Worm (Caenorhabditis elegans): ENCODE measurements around the gene T09B9.3.
A peak's percentile ranks its signal among the peaks of the same experiment; 100 is the strongest.

T09B9.3 gene

DNA sequence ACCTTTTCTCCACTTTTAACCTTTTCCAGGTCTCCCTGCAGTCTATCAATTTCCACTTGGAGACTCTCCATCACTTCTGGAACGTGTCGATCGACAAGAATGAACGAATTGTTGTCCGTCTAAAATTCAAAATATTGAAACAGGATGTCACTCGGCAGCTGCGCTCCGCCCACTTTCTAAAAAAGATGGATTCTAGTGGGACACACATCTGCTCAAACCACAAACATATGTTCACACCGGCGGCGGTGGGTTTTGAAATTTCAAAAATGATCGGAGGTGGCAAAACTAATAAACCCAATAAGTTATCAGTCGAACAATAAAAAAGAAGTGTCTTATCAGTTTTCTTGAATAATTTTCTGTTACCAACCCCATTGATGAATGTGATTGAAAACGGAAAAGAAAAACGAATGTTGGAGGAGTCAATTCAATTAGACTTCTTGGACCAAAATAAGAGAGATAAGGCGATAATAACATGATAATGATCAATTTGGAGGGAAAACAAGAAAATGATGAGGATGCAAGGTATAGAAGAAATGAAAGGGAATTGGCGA, 21.3 kb upstream of the T09B9.3 start:
- TF ChIP-seq pqm-1 (tag; optimal IDR thresholded peaks at IDR 0.05) (peak; percentile 48), elt-2 (tag; optimal IDR thresholded peaks at IDR 0.05) (peak; percentile 49), ceh-16 (tag; optimal IDR thresholded peaks at IDR 0.05) (no peak)

DNA sequence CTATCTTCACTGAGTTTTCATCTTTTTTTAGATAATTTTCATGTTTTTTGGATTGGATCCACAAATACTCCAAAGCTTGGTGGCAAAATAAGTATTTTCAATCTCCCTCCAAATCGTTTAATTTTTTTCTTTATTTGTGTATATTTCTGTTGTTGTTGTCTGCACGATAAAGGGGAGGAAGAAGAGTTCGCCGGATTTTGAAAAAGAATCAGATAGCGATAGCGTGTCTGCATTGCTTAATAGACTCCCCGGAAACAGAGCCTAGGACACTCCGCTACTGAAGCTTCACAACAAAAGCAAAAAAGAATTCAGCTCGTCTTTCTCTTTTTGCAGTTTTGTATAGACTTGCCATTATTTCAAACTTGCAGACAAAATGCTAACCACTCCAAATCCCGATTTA, 16.3 kb upstream of the T09B9.3 start, which contains the start of gene T09B9.5:
TSS of gene T09B9.5 (plus strand) at position 301 of the 400 bp plus-strand sequence.
- TF ChIP-seq pha-4 (tag; optimal IDR thresholded peaks at IDR 0.05) (no peak), nhr-67 (tag; optimal IDR thresholded peaks at IDR 0.05) (no peak), ztf-4 (tag; optimal IDR thresholded peaks at IDR 0.05) (no peak), fkh-10 (GFP tag; optimal IDR thresholded peaks at IDR 0.05) (no peak), eor-1 (tag; optimal IDR thresholded peaks at IDR 0.05) (no peak), daf-12 (tag; optimal IDR thresholded peaks at IDR 0.05) (no peak), pqm-1 (tag; optimal IDR thresholded peaks at IDR 0.05) (no peak), nhr-76 (tag; optimal IDR thresholded peaks at IDR 0.05) (no peak), nfya-1 (tag; optimal IDR thresholded peaks at IDR 0.05; ENCODE audit: insufficient read depth) (no peak), jun-1 (tag; optimal IDR thresholded peaks at IDR 0.05) (no peak), ceh-16 (tag; optimal IDR thresholded peaks at IDR 0.05) (no peak), unc-39 (tag; optimal IDR thresholded peaks at IDR 0.05) (no peak)

- TF ChIP-seq elt-2 (tag; optimal IDR thresholded peaks at IDR 0.05) (peak; percentile 66), ceh-82 (tag; optimal IDR thresholded peaks at IDR 0.05) (no peak), lin-39 (tag; optimal IDR thresholded peaks at IDR 0.05) (peak; percentile 17), snpc-4 (tag; optimal IDR thresholded peaks at IDR 0.05) (peak; percentile 15), ama-1 (optimal IDR thresholded peaks at IDR 0.05) (no peak), unc-39 (tag; optimal IDR thresholded peaks at IDR 0.05) (no peak), pha-4 (tag; optimal IDR thresholded peaks at IDR 0.05) (peak; percentile 48), lin-15B (tag; optimal IDR thresholded peaks at IDR 0.05) (peak; percentile 56), mml-1 (tag; optimal IDR thresholded peaks at IDR 0.05) (no peak), nfya-1 (tag; optimal IDR thresholded peaks at IDR 0.05; ENCODE audit: insufficient read depth) (peak; percentile 42), nhr-25 (tag; optimal IDR thresholded peaks at IDR 0.05) (peak; percentile 7), hmg-11 (tag; optimal IDR thresholded peaks at IDR 0.05) (peak; percentile 64)
Measured at ce11 chrX:9774323-9774722, 13.2 kb upstream of the T09B9.3 start, which contains the start of gene T09B9.4. T09B9.4 (minus strand) TSS chrX:9774352.

DNA sequence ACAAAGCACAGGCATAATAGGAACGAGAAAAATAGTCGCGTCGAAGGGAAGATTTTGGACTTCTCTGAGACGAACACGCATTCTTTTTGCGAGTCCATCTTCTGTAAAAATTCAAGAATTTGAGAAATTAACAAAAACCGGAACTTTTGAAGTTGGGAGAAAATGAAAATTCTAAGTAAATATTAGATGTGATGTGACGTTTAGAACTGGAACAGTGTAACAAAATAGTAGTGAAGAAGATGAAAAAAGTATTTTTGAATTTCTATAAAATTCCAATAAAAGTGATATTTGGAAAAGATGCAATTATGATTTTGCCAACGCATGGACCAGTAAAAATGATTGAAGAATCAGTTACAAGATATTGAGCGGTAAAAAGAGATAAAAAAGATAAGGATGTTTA, 3.7 kb upstream of the T09B9.3 start, which contains the start of gene slc-17.9:
TSS of gene slc-17.9 (minus strand) at position 101 of the 400 bp plus-strand sequence.
- TF ChIP-seq nhr-67 (tag; optimal IDR thresholded peaks at IDR 0.05) (no peak), elt-2 (tag; optimal IDR thresholded peaks at IDR 0.05) (no peak), nhr-11 (tag; optimal IDR thresholded peaks at IDR 0.05) (no peak), fkh-2 (tag; optimal IDR thresholded peaks at IDR 0.05) (no peak), elt-3 (tag; optimal IDR thresholded peaks at IDR 0.05) (no peak), skn-1 (tag; optimal IDR thresholded peaks at IDR 0.05) (no peak), tbx-2 (tag; optimal IDR thresholded peaks at IDR 0.05) (no peak), nhr-28 (tag; optimal IDR thresholded peaks at IDR 0.05) (no peak)

DNA sequence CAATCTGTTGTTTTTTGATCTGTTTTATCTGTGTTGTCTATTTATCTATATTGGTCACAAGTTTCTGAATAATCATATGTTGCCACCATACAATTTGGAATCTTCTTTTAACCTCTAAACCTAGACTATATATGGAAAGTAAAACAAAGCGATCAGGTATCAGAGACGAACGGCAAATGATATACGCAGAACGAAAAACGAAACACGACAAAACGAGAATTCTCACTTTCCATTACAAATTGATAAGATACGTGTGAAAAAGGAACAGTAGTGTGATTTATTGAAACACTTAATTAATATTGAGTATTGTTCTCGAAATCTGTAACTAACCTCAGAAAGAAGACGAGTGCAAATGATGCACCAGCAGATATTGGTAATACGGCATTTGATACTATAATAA, 2.7 kb upstream of the T09B9.3 start:
- TF ChIP-seq nhr-25 (tag; optimal IDR thresholded peaks at IDR 0.05), result peak; percentile 47
- TF ChIP-seq tbx-2 (tag; optimal IDR thresholded peaks at IDR 0.05), result no peak

ce11 chrX:9756971-9757370, 4.2 kb downstream of the T09B9.3 start, which contains the start of gene T09B9.1:
T09B9.1 (plus strand) TSS chrX:9757271.
- TF ChIP-seq ama-1 (optimal IDR thresholded peaks at IDR 0.05) (no peak), nhr-43 (tag; optimal IDR thresholded peaks at IDR 0.05; ENCODE audit: poor library complexity, severe bottlenecking) (no peak), zag-1 (tag; optimal IDR thresholded peaks at IDR 0.05) (no peak), nhr-11 (tag; optimal IDR thresholded peaks at IDR 0.05) (no peak), ZK546.5 (tag; optimal IDR thresholded peaks at IDR 0.05) (no peak), nhr-12 (tag; optimal IDR thresholded peaks at IDR 0.05) (no peak), lin-39 (tag; optimal IDR thresholded peaks at IDR 0.05) (no peak), nhr-28 (tag; optimal IDR thresholded peaks at IDR 0.05) (no peak), mml-1 (tag; optimal IDR thresholded peaks at IDR 0.05) (no peak), skn-1 (tag; optimal IDR thresholded peaks at IDR 0.05) (no peak), nhr-25 (tag; optimal IDR thresholded peaks at IDR 0.05) (no peak), unc-62 (GFP tag; optimal IDR thresholded peaks at IDR 0.05) (no peak), jun-1 (tag; optimal IDR thresholded peaks at IDR 0.05) (no peak), fkh-2 (tag; optimal IDR thresholded peaks at IDR 0.05) (no peak), pqm-1 (tag; optimal IDR thresholded peaks at IDR 0.05) (no peak), ceh-28 (tag; optimal IDR thresholded peaks at IDR 0.05) (no peak), hmg-11 (tag; optimal IDR thresholded peaks at IDR 0.05) (no peak), egl-27 (tag; optimal IDR thresholded peaks at IDR 0.05) (no peak), elt-1 (tag; optimal IDR thresholded peaks at IDR 0.05) (no peak)

All from whole organism, L3 larva.